Worm (Caenorhabditis elegans): Measurements from ENCODE around the gene math-16.
A peak's percentile ranks its signal among the peaks of the same experiment; 100 is the strongest.

The math-16 gene

ce11 chrII:1850299-1850698 is 28.3 kb downstream of the math-16 start, which contains the start of gene fbxb-96:
TSS of gene fbxb-96 (minus strand) at chrII:1850399.
- TF ChIP-seq nhr-12 (tag; optimal IDR thresholded peaks at IDR 0.05) (no peak), nhr-77 (tag; optimal IDR thresholded peaks at IDR 0.05) (no peak), nhr-28 (tag; optimal IDR thresholded peaks at IDR 0.05) (no peak), lin-14 (GFP tag; optimal IDR thresholded peaks at IDR 0.05) (no peak), nhr-19 (GFP tag; conservative IDR thresholded peaks at IDR 0.05) (no peak), egl-27 (tag; optimal IDR thresholded peaks at IDR 0.05) (no peak), nhr-84 (tag; optimal IDR thresholded peaks at IDR 0.05) (no peak)

ce11 chrII:1848109-1848508 is 30.5 kb downstream of the math-16 start, which contains the start of gene fbxb-97:
TSS of gene fbxb-97 (minus strand) at chrII:1848161.
- no peak for TF ChIP-seq nhr-19 (GFP tag; conservative IDR thresholded peaks at IDR 0.05)
- TF ChIP-seq efl-1 (optimal IDR thresholded peaks at IDR 0.05), result peak in 1 of 2 experiments; percentile 48
- TF ChIP-seq efl-1 (GFP tag; optimal IDR thresholded peaks at IDR 0.05 in 1 of 2), result no peak

ce11 chrII:1844552-1844951 is 34.0 kb downstream of the math-16 start:
- TF ChIP-seq nhr-85 (tag) (no peak), nhr-71 (tag; optimal IDR thresholded peaks at IDR 0.05) (no peak), pag-3 (tag; optimal IDR thresholded peaks at IDR 0.05; ENCODE audit: borderline replicate concordance, insufficient read depth) (no peak), zag-1 (tag; optimal IDR thresholded peaks at IDR 0.05) (no peak), tbx-2 (tag; optimal IDR thresholded peaks at IDR 0.05) (no peak), blmp-1 (tag; optimal IDR thresholded peaks at IDR 0.05) (no peak), snpc-4 (tag; optimal IDR thresholded peaks at IDR 0.05) (no peak), ets-5 (GFP tag; IDR thresholded peaks at IDR 0.05) (no peak), lin-13 (GFP tag; optimal IDR thresholded peaks at IDR 0.05) (no peak)

ce11 chrII:1842894-1843293 is 35.7 kb downstream of the math-16 start, which contains the start of the genes C52E2.5 and C52E2.4:
TSS of gene C52E2.5 (minus strand) at chrII:1842936.
TSS of gene C52E2.4 (plus strand) at chrII:1843145.
- TF ChIP-seq lin-35 (GFP tag; optimal IDR thresholded peaks at IDR 0.05), result peak in 1 of 2 experiments; percentile 34
- TF ChIP-seq pax-3 (tag; optimal IDR thresholded peaks at IDR 0.05), result no peak
- TF ChIP-seq isw-1 (GFP tag; IDR thresholded peaks at IDR 0.05), result no peak
- TF ChIP-seq lsy-2 (tag; optimal IDR thresholded peaks at IDR 0.05), result no peak
- no peak for TF ChIP-seq ceh-90 (tag; optimal IDR thresholded peaks at IDR 0.05)
- TF ChIP-seq pqm-1 (tag; optimal IDR thresholded peaks at IDR 0.05), result peak; percentile 16
- peak; percentile 96 for TF ChIP-seq elt-2 (tag; optimal IDR thresholded peaks at IDR 0.05)
- TF ChIP-seq egl-13 (tag; optimal IDR thresholded peaks at IDR 0.05), result peak; percentile 5
- TF ChIP-seq tlp-1 (tag; optimal IDR thresholded peaks at IDR 0.05), result peak; percentile 45
- TF ChIP-seq egl-27 (tag; optimal IDR thresholded peaks at IDR 0.05), result no peak
- TF ChIP-seq efl-1 (optimal IDR thresholded peaks at IDR 0.05), result no peak
- TF ChIP-seq efl-1 (GFP tag; optimal IDR thresholded peaks at IDR 0.05 in 1 of 2), result peak in 1 of 2 experiments; percentile 16
- TF ChIP-seq nhr-12 (tag; optimal IDR thresholded peaks at IDR 0.05), result no peak
- TF ChIP-seq lir-3 (tag; optimal IDR thresholded peaks at IDR 0.05; ENCODE audit: poor library complexity), result no peak
- TF ChIP-seq ztf-4 (tag; optimal IDR thresholded peaks at IDR 0.05), result no peak
- TF ChIP-seq jun-1 (tag; optimal IDR thresholded peaks at IDR 0.05), result no peak
- no peak for TF ChIP-seq irx-1 (tag; optimal IDR thresholded peaks at IDR 0.05)
- no peak for TF ChIP-seq hlh-4 (tag; optimal IDR thresholded peaks at IDR 0.05)
- no peak for TF ChIP-seq nhr-237 (tag; optimal IDR thresholded peaks at IDR 0.05)
- no peak for TF ChIP-seq dsc-1 (tag; optimal IDR thresholded peaks at IDR 0.05)

DNA sequence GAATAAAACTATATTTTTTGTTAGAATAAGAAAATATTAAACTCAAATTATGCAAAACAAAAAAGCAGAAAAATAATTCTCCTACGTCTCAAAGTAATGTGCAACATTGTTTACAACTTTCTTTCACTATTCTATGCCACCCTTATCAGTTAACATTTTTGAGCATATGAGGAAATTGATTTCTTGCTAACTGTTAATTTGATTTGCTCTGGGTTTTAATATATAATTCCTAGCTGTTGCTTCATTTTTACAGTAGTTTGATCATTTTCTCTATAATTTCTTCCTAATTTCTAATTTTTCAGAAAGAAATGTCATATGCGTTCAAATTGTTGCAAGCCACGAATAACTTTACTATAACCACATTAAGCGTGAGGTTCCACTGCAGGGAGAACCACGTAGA is 42.4 kb downstream of the math-16 start, which contains the start of gene T08E11.1:
T08E11.1 (plus strand) TSS at position 301 of the 400 bp plus-strand sequence.
- no peak for TF ChIP-seq nhr-11 (tag; optimal IDR thresholded peaks at IDR 0.05)
- no peak for TF ChIP-seq mab-9 (GFP tag; IDR thresholded peaks at IDR 0.05)
- TF ChIP-seq ces-1 (GFP tag; optimal IDR thresholded peaks at IDR 0.05), result no peak
- TF ChIP-seq mep-1 (tag; optimal IDR thresholded peaks at IDR 0.05), result no peak
- peak; percentile 47 for TF ChIP-seq elt-2 (tag; optimal IDR thresholded peaks at IDR 0.05)
